Worm (Caenorhabditis elegans) whole organism, midembryonic: ENCODE measurements around the gene Y47D7A.18.

ENCODE experiments used
- T22C8.4 ChIP-seq: fragments of 200-800 bp; sonication (Bioruptor generic); IDR thresholded peaks from 2 replicates; pipeline ENCODE4 v1.3.6; 2022; ENCODE audit warnings: missing genetic modification characterization, missing compliant biosample characterization
- flt-1 ChIP-seq: fragments of 200-800 bp; sonication (Bioruptor generic); IDR thresholded peaks from 2 replicates; pipeline ENCODE4 v1.3.6; 2022; ENCODE audit warnings: missing genetic modification characterization, missing compliant biosample characterization
- med-1 ChIP-seq: sonication (generic microtip); optimal IDR thresholded peaks from 2 replicates; lab custom pipeline; 2017; ENCODE audit warnings: missing genetic modification characterization, mild to moderate bottlenecking, missing compliant biosample characterization, antibody characterized with exemption, missing genetic modification reagents; ENCODE audit not compliant: insufficient read depth
- ref-1 ChIP-seq: fragments of 200-800 bp; sonication (Bioruptor generic); conservative IDR thresholded peaks from 2 replicates; pipeline ENCODE4 v1.3.6; 2022; ENCODE audit warnings: missing genetic modification reagents, missing genetic modification characterization, missing compliant biosample characterization
- ztf-23 ChIP-seq: fragments of 200-800 bp; sonication (Bioruptor generic); IDR thresholded peaks from 2 replicates; pipeline ENCODE4 v1.3.6; 2022; ENCODE audit warnings: missing genetic modification reagents, missing genetic modification characterization, missing compliant biosample characterization

DNA sequence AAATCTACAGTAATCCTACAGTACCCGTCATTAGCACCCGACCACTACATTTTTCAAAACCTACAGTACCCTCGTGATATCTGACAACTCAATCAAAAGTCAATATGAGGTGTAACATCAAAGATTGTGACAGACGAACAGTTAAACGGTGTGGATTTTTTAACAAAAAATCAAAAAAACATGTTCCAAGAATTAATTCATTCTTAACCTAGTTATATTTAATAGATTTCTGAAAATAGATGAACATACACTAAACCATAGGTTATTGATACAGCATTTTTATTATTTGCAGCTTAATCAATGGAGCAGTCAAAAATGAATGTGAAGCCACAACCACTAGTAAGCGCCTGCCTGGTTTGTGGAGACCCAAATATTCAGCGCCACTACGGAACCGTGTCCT, 9.1 kb downstream of the Y47D7A.18 start, which contains the start of gene nhr-118:
- TF ChIP-seq med-1 (GFP tag; lab: Kevin White, UChicago) = no peak
- TF ChIP-seq ztf-23 (GFP tag; lab: Robert Waterston, UW) = no peak
- no peak for TF ChIP-seq flt-1 (GFP tag; lab: Robert Waterston, UW)
- no peak for TF ChIP-seq T22C8.4 (GFP tag; lab: Robert Waterston, UW)
- no peak for TF ChIP-seq ref-1
